Fruit fly (Drosophila melanogaster): ENCODE data around the gene CG3961.

CG3961 gene

DNA sequence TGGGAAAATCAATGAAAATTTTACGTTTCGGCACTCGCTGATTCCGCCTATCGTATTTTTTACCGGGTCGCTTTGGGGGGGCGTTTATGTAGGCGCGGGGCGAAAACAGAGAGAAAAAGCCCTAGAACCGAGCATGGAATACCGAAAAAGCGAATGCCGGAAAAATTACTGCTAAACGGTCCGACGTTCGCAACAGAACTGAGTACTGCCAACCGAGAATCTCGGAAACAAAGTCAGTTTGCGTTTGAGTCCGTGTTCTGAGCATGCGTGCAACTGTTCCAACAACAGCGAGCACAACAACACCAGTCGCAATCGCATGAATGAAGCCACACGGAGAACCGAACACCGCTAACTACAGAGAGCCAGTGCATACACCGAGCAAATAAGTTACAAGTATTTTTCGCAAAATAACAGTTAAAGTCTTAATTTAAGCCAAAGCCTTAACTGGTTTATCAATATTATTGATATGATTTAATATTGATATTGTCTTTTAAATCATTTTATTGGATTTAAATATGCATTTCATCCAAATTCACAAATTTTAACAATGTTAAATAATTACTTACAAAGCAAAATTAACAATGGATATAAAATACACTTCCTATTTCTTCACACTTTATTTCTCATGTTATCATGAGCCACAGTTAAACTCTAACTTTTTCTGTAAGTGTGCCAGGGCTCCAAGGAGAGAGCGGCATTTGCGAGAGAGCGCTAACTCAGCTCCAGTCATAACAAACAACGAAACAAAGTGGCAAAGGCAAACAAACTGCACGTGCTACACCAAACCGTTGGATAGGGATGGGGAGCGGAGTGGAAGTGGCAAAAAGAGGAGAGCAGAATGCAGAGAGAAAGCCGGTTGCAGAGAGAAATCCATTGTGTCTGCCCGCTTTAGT lies at the start of gene CG3961:
CG3961 (minus strand) TSS at position 201 of the 893 bp plus-strand sequence.
- TF ChIP-seq noc (tag; optimal IDR thresholded peaks at IDR 0.05) = peak; percentile 78

- no peak for TF ChIP-seq noc (tag; optimal IDR thresholded peaks at IDR 0.05)
Observed at dm6 chr3L:18924790-18925189, 34.5 kb upstream of the CG3961 start, which contains the start of gene CG43049. TSS of gene CG43049 (plus strand) at chr3L:18925090.

dm6 chr3L:18922086-18922485 lies 31.8 kb upstream of the CG3961 start, which contains the start of gene CG3819:
TSS of gene CG3819 (minus strand) at chr3L:18922108.
- no peak for TF ChIP-seq noc (tag; optimal IDR thresholded peaks at IDR 0.05)

dm6 chr3L:18920219-18920618 lies 29.9 kb upstream of the CG3961 start, which contains the start of gene CG18223:
TSS of gene CG18223 (minus strand) at chr3L:18920319.
- TF ChIP-seq noc (tag; optimal IDR thresholded peaks at IDR 0.05) = no peak

- no peak for TF ChIP-seq noc (tag; optimal IDR thresholded peaks at IDR 0.05)
Observed at dm6 chr3L:18917281-18917680, 27.0 kb upstream of the CG3961 start, which contains the start of gene CG6839. TSS of gene CG6839 (plus strand) at chr3L:18917581.

DNA sequence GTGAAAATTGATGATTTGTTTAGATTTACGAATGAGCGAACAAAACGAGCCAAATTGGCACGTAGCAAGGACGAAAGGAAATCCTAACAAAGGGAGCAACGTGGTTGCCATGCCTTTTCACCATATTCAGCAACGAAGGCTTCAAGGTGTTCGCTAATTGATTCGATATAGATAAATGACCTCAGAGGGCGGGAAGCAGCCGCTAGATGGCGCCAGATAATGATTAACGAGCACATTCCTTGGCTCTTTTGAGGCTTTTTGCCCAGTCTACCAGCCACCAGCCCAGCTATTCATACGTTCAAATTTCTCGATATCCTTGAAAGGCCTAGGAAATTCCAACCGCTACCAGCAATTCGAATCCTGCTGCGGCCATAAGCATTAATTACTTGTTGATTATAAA lies 26.2 kb upstream of the CG3961 start:
- TF ChIP-seq noc (tag; optimal IDR thresholded peaks at IDR 0.05) = no peak

DNA sequence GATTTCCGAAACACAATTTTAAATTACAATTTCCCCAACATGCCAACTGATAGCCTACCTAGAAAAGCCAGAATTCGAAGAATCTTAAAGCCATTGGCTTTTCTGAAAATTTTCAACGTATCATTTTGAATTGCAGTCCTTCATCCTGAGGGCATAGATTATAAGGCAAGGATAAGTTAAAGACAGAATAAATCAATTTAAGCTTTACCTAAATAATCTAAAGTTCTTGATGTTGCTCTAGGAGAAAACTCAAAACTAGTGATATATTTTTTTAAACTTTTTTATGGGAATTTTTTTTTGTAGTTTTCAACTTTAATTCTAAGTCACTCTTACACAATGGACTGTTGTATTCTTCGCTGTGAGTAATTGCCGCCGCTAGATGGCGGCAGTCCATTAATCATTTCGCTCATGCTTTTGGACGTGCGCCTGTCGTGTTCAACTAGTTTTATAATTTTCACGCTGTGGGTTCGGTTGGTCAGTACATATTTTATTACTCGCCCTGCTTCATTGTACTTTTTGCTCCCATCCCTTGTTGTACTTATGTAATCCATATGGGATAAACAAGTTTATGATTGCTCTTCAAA lies 23.9 kb upstream of the CG3961 start, which contains the start of gene COX6AL2:
COX6AL2 (minus strand) TSS at position 51 of the 584 bp plus-strand sequence.
- TF ChIP-seq noc (tag; optimal IDR thresholded peaks at IDR 0.05) = no peak

- no peak for TF ChIP-seq noc (tag; optimal IDR thresholded peaks at IDR 0.05)
Observed at dm6 chr3L:18911082-18911481, 20.8 kb upstream of the CG3961 start, which contains the start of gene Ir75d. TSS of gene Ir75d (minus strand) at chr3L:18911182.

DNA sequence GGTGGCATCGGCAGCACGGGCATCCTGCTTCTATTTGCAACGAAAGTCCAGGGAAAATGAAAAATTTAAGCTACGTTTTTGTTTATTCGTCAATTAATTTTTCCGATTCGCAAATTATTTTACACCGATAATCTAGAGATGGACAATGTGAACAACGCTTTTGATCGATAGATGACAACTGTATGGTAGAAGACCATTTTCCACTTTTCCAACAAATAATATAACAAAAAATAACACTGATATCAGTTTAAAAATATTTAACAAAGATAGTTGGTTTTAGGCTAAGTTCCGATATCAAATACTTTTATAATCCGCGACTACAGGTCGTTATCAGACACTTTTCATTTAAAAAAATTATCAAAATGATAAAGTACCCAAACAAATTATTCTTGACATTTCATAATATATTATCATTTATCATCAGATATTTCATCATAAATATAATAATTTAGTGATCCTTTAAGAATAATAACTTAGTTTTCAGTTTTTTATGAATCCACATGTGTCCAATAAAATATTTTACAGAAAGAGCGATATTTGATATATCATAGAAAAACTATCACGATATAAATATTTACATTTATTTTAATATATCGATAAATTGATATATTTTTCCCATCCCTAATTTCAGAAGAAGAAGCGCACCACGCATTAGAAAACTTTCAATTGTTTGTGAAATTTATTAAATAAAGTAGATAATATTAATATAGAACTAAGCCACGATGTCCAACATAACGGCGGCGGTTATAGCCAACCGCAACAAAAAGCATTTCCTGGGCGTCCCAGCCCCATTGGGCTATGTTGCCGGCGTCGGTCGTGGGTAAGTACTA lies 14.7 kb upstream of the CG3961 start, which contains the start of the genes CSN1b and Prp6:
CSN1b (minus strand) TSS at position 159 of the 830 bp plus-strand sequence.
Prp6 (plus strand) TSS at position 601 of the 830 bp plus-strand sequence.
- TF ChIP-seq noc (tag; optimal IDR thresholded peaks at IDR 0.05) = no peak

dm6 chr3L:18901411-18901810 lies 11.1 kb upstream of the CG3961 start, which contains the start of the genes arx and CG6843:
TSS of gene arx (minus strand) at chr3L:18901554.
TSS of gene CG6843 (plus strand) at chr3L:18901594.
- TF ChIP-seq noc (tag; optimal IDR thresholded peaks at IDR 0.05) = no peak

- TF ChIP-seq noc (tag; optimal IDR thresholded peaks at IDR 0.05) = peak; percentile 68
Observed at dm6 chr3L:18898770-18899278, 8.5 kb upstream of the CG3961 start, which contains the start of gene RpL26. TSS of gene RpL26 (plus strand) at chr3L:18898875.

dm6 chr3L:18898086-18898470 lies 7.8 kb upstream of the CG3961 start, which contains the start of gene CG3902:
TSS of gene CG3902 (minus strand) at chr3L:18898293.
- TF ChIP-seq noc (tag; optimal IDR thresholded peaks at IDR 0.05) = peak; percentile 51

DNA sequence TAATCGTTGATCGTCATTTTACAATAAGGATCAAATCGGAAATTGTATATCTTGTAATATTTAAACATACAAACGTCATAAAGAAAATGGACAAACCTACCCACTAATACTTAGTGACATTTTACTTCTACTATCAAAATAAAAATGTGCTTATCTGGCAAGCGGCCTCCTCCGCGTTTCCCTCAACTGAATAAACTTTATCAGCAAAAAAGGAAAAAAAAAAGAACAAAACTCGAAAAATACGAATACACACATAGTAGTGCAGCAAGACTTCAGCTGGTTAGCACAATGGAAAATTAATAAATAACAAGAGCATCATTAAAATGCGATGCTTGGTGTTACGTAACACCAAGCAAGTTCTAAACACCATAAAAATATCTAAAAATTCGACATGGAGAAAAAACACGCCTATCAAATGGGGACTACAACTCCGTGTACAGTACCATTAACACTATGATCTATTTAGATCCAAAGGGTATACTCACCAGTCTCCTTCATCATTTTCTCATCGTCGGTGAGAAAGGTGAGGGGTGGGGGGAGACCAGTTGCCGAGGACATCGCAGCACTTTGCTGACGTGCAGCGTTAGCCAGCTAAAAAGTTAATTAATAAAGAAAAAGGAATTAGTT lies 7.3 kb upstream of the CG3961 start:
- TF ChIP-seq noc (tag; optimal IDR thresholded peaks at IDR 0.05) = no peak

DNA sequence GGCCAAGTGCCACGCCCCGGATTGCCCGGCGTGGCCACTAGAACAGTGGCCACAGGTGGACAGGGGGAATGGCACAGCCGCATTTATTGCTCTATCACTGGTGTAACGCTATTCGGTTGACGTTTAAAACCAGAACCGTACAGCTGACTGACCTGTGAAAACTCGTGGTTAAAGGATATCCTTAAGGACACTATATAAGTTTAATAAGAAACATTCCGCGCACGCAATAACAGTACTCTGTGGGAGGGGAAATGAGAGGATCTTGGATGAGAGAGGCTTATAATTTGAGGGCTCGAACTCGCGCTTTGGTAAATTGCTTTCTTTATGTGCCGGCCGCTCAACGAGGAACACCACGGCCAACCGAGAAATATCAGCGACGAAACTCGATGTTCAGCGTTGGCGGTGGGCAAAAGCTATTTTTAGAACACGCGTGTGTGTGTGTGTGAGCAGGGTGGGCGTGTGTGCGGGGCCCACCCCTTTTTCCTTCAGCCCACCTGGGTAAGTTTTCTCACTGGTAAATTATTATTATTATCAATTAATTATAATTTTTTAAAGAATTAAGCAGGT lies 6.1 kb upstream of the CG3961 start:
- no peak for TF ChIP-seq noc (tag; optimal IDR thresholded peaks at IDR 0.05)
